In the genomic region with DNA sequence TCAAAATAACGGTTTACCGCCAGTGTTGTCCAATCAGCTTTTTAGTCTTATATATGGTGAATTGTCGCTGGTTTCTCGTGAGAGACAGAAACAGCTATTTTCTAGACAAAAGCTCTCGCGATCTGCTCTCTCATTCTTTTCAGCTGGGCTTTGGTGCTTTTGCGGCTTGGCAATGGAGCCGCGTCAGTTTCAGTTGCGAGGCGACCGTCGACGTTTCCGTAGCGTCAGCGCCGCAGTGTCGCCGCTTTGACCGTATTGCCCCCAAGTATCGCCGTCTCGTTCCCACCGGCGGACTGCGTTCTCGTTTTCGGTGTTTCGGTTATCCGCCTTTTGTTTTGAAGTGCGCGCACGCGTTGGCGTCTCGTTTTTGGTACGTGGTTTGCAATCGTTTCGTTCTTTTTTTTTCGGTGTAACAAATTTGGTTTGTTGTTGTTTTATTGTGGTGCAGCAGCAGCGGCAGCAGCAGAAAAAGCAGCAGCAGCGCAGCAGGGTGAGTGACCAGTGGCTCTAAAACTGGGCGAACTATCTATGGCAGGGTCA, we compare ENCODE assay signal across 1 fruit fly cellular context.
TF ChIP-seq lines count a peak whose summit lies in the region.

No protein-coding gene starts in this region.

TF ChIP-seq in whole organism, embryonic, 481 proteins besides CTCF, POLR2A, EP300 and RAD21 (continued from another document and continues in another):
- TF ChIP-seq Deaf1 (tag; optimal IDR thresholded peaks at IDR 0.05; lab: Kevin White, UChicago) (peak; percentile 54), CG5180 (GFP tag; optimal IDR thresholded peaks at IDR 0.05; lab: Kevin White, UChicago) (no peak), CG2202 (tag; optimal IDR thresholded peaks at IDR 0.05; lab: Kevin White, UChicago) (no peak), sd (tag; optimal IDR thresholded peaks at IDR 0.05; lab: Kevin White, UChicago) (peak; percentile 42), Adf1 (GFP tag; IDR thresholded peaks at IDR 0.05; lab: Robert Waterston, UW) (peak; percentile 88), Rfx (GFP tag; IDR thresholded peaks at IDR 0.05; lab: Robert Waterston, UW) (peak; percentile 46), CG1529 (GFP tag; optimal IDR thresholded peaks at IDR 0.05; lab: Kevin White, UChicago) (no peak), CG9437 (GFP tag; optimal IDR thresholded peaks at IDR 0.05; lab: Kevin White, UChicago) (no peak), grn (GFP tag; optimal IDR thresholded peaks at IDR 0.05; lab: Kevin White, UChicago) (no peak), CG1603 (tag; optimal IDR thresholded peaks at IDR 0.05; lab: Kevin White, UChicago) (no peak), CG12155 (GFP tag; optimal IDR thresholded peaks at IDR 0.05; lab: Kevin White, UChicago) (no peak), Drgx (GFP tag; IDR thresholded peaks at IDR 0.05; lab: Robert Waterston, UW) (peak; percentile 27; the same call in 1 of the 2 replicates), CG2199 (GFP tag; IDR thresholded peaks at IDR 0.05; lab: Robert Waterston, UW) (0 out of 3 replicates have a peak, but pooled peaks have one; percentile 53), CG8290 (GFP tag; optimal IDR thresholded peaks at IDR 0.05; lab: Kevin White, UChicago) (no peak), CG8290 (tag; optimal IDR thresholded peaks at IDR 0.05; lab: Kevin White, UChicago) (peak in 1 of 2 experiments; percentile 44), CG5953 (GFP tag; IDR thresholded peaks at IDR 0.05; lab: Robert Waterston, UW) (peak; percentile 57; the same call in 1 of the 2 replicates), zen2 (GFP tag; IDR thresholded peaks at IDR 0.05; lab: Robert Waterston, UW; ENCODE audit: partially characterized antibody) (peak; percentile 28; the same call in 1 of the 3 replicates), peb (GFP tag; IDR thresholded peaks at IDR 0.05; lab: Robert Waterston, UW) (no peak), CG6791 (GFP tag; IDR thresholded peaks at IDR 0.05; lab: Robert Waterston, UW; ENCODE audit: partially characterized antibody) (peak; percentile 41; the same call in 1 of the 3 replicates), CG4617 (GFP tag; optimal IDR thresholded peaks at IDR 0.05; lab: Kevin White, UChicago; ENCODE audit: borderline replicate concordance) (no peak), CG8089 (GFP tag; optimal IDR thresholded peaks at IDR 0.05; lab: Kevin White, UChicago) (no peak), CG12769 (tag; optimal IDR thresholded peaks at IDR 0.05; lab: Kevin White, UChicago) (peak; percentile 6), E2f2 (GFP tag; IDR thresholded peaks at IDR 0.05; lab: Robert Waterston, UW) (0 out of 2 replicates have a peak, but pooled peaks have one; percentile 9), CG6813 (GFP tag; optimal IDR thresholded peaks at IDR 0.05; lab: Kevin White, UChicago) (no peak), Eip74EF (GFP tag; optimal IDR thresholded peaks at IDR 0.05; lab: Kevin White, UChicago) (peak in 1 of 2 experiments; percentile 29), CG15073 (GFP tag; optimal IDR thresholded peaks at IDR 0.05; lab: Kevin White, UChicago) (no peak), CG15514 (GFP tag; optimal IDR thresholded peaks at IDR 0.05; lab: Kevin White, UChicago) (peak; percentile 52), Elba2 (GFP tag; optimal IDR thresholded peaks at IDR 0.05; lab: Kevin White, UChicago) (no peak), ato (GFP tag; IDR thresholded peaks at IDR 0.05; lab: Robert Waterston, UW; ENCODE audit: partially characterized antibody) (no peak), CG4730 (GFP tag; IDR thresholded peaks at IDR 0.05; lab: Robert Waterston, UW) (no peak), gsb-n (tag; optimal IDR thresholded peaks at IDR 0.05; lab: Kevin White, UChicago) (no peak), CG12659 (GFP tag; optimal IDR thresholded peaks at IDR 0.05; lab: Kevin White, UChicago) (peak; percentile 7), Side (GFP tag; optimal IDR thresholded peaks at IDR 0.05; lab: Kevin White, UChicago) (no peak), CG8944 (GFP tag; optimal IDR thresholded peaks at IDR 0.05; lab: Kevin White, UChicago) (peak; percentile 4), CG14441 (GFP tag; IDR thresholded peaks at IDR 0.05; lab: Robert Waterston, UW) (peak; percentile 45), ems (GFP tag; optimal IDR thresholded peaks at IDR 0.05; lab: Kevin White, UChicago) (no peak), Trl (optimal IDR thresholded peaks at IDR 0.05; lab: Kevin White, UChicago) (peak; percentile 28 to 58), Trl (GFP tag; optimal IDR thresholded peaks at IDR 0.05; lab: Kevin White, UChicago) (no peak), tx (GFP tag; optimal IDR thresholded peaks at IDR 0.05; lab: Kevin White, UChicago) (no peak), CG6175 (GFP tag; IDR thresholded peaks at IDR 0.05; lab: Robert Waterston, UW) (peak; percentile 85; the same call in 2 of the 3 replicates), CG1832 (GFP tag; optimal IDR thresholded peaks at IDR 0.05; lab: Kevin White, UChicago) (peak; percentile 70), nerfin-1 (tag; optimal IDR thresholded peaks at IDR 0.05; lab: Kevin White, UChicago) (no peak), cad (GFP tag; optimal IDR thresholded peaks at IDR 0.05; lab: Kevin White, UChicago) (peak; percentile 62), Sry-δ (GFP tag; optimal IDR thresholded peaks at IDR 0.05; lab: Kevin White, UChicago) (no peak), CG7987 (GFP tag; optimal IDR thresholded peaks at IDR 0.05; lab: Kevin White, UChicago) (peak; percentile 34), Dref (GFP tag; IDR thresholded peaks at IDR 0.05; lab: Robert Waterston, UW) (no peak), cg (GFP tag; optimal IDR thresholded peaks at IDR 0.05; lab: Kevin White, UChicago) (no peak), psq (GFP tag; optimal IDR thresholded peaks at IDR 0.05; lab: Kevin White, UChicago) (no peak), CG17359 (tag; optimal IDR thresholded peaks at IDR 0.05; lab: Kevin White, UChicago) (no peak), z (GFP tag; IDR thresholded peaks at IDR 0.05; lab: Robert Waterston, UW) (no peak), chinmo (GFP tag; IDR thresholded peaks at IDR 0.05; lab: Robert Waterston, UW; ENCODE audit: partially characterized antibody) (peak; percentile 97), CG32772 (GFP tag; IDR thresholded peaks at IDR 0.05; lab: Robert Waterston, UW) (0 out of 2 replicates have a peak, but pooled peaks have one; percentile 29), stwl (tag; optimal IDR thresholded peaks at IDR 0.05; lab: Kevin White, UChicago) (no peak), ftz-f1 (GFP tag; optimal IDR thresholded peaks at IDR 0.05; lab: Kevin White, UChicago) (peak; percentile 63), CG18262 (tag; optimal IDR thresholded peaks at IDR 0.05; lab: Kevin White, UChicago) (no peak), croc (GFP tag; conservative IDR thresholded peaks at IDR 0.05; lab: Robert Waterston, UW) (no peak), CG30403 (GFP tag; optimal IDR thresholded peaks at IDR 0.05; lab: Kevin White, UChicago) (no peak), cas (GFP tag; IDR thresholded peaks at IDR 0.05; lab: Robert Waterston, UW) (0 out of 2 replicates have a peak, but pooled peaks have one; percentile 30), sens (GFP tag; lab: Kevin White, UChicago) (peak; percentile 71), NFAT (GFP tag; IDR thresholded peaks at IDR 0.05; lab: Robert Waterston, UW) (peak; percentile 33; the same call in 1 of the 2 replicates), HmgD (GFP tag; optimal IDR thresholded peaks at IDR 0.05; lab: Kevin White, UChicago) (peak; percentile 4), Atf-2 (GFP tag; optimal IDR thresholded peaks at IDR 0.05; lab: Kevin White, UChicago) (no peak), CG32532 (GFP tag; IDR thresholded peaks at IDR 0.05; lab: Robert Waterston, UW) (0 out of 2 replicates have a peak, but pooled peaks have one; percentile 30), wdn (GFP tag; IDR thresholded peaks at IDR 0.05; lab: Robert Waterston, UW) (peak; percentile 20; the same call in 1 of the 2 replicates), CG6689 (GFP tag; IDR thresholded peaks at IDR 0.05; lab: Robert Waterston, UW) (no peak), CG8478 (optimal IDR thresholded peaks at IDR 0.05; lab: Kevin White, UChicago) (no peak), CG6272 (GFP tag; IDR thresholded peaks at IDR 0.05; lab: Robert Waterston, UW) (0 out of 2 replicates have a peak, but pooled peaks have one; percentile 6), knrl (GFP tag; IDR thresholded peaks at IDR 0.05; lab: Robert Waterston, UW; ENCODE audit: partially characterized antibody) (peak; percentile 34; the same call in 1 of the 3 replicates), CG4360 (GFP tag; IDR thresholded peaks at IDR 0.05; lab: Robert Waterston, UW) (peak; percentile 67), Poxn (GFP tag; IDR thresholded peaks at IDR 0.05; lab: Robert Waterston, UW) (no peak), CG14860 (GFP tag; IDR thresholded peaks at IDR 0.05; lab: Robert Waterston, UW; ENCODE audit: partially characterized antibody) (no peak), CG6854 (GFP tag; optimal IDR thresholded peaks at IDR 0.05; lab: Kevin White, UChicago) (peak; percentile 13), CG13424 (tag; optimal IDR thresholded peaks at IDR 0.05; lab: Kevin White, UChicago) (no peak), emc (GFP tag; optimal IDR thresholded peaks at IDR 0.05; lab: Kevin White, UChicago) (no peak), zf30C (GFP tag; optimal IDR thresholded peaks at IDR 0.05; lab: Kevin White, UChicago) (peak; percentile 62), odd (GFP tag; optimal IDR thresholded peaks at IDR 0.05; lab: Kevin White, UChicago) (no peak), so (GFP tag; IDR thresholded peaks at IDR 0.05; lab: Robert Waterston, UW) (0 out of 3 replicates have a peak, but pooled peaks have one; percentile 31), gfzf (GFP tag; optimal IDR thresholded peaks at IDR 0.05; lab: Kevin White, UChicago) (no peak), CG4424 (GFP tag; optimal IDR thresholded peaks at IDR 0.05; lab: Kevin White, UChicago) (no peak), Ssrp (tag; optimal IDR thresholded peaks at IDR 0.05; lab: Kevin White, UChicago) (no peak), ssp (GFP tag; IDR thresholded peaks at IDR 0.05; lab: Robert Waterston, UW) (no peak), Aef1 (GFP tag; IDR thresholded peaks at IDR 0.05; lab: Robert Waterston, UW) (peak; percentile 43; the same call in 2 of the 3 replicates), bsh (GFP tag; optimal IDR thresholded peaks at IDR 0.05; lab: Kevin White, UChicago) (no peak), repo (GFP tag; optimal IDR thresholded peaks at IDR 0.05; lab: Kevin White, UChicago) (no peak), kah (GFP tag; optimal IDR thresholded peaks at IDR 0.05; lab: Kevin White, UChicago) (no peak), Neu2 (GFP tag; optimal IDR thresholded peaks at IDR 0.05; lab: Kevin White, UChicago; ENCODE audit: borderline replicate concordance) (no peak), CG16813 (GFP tag; IDR thresholded peaks at IDR 0.05; lab: Robert Waterston, UW; ENCODE audit: partially characterized antibody) (no peak), Myb (GFP tag; optimal IDR thresholded peaks at IDR 0.05; lab: Kevin White, UChicago) (peak; percentile 41), NfI (GFP tag; optimal IDR thresholded peaks at IDR 0.05; lab: Kevin White, UChicago) (no peak), Med (GFP tag; lab: Kevin White, UChicago) (peak; percentile 87), Hr39 (optimal IDR thresholded peaks at IDR 0.05; lab: Kevin White, UChicago) (no peak), ara (GFP tag; IDR thresholded peaks at IDR 0.05; lab: Robert Waterston, UW) (no peak), Nf-YC (tag; optimal IDR thresholded peaks at IDR 0.05; lab: Kevin White, UChicago) (peak; percentile 2), dysf (GFP tag; IDR thresholded peaks at IDR 0.05; lab: Robert Waterston, UW) (no peak), CG14014 (GFP tag; IDR thresholded peaks at IDR 0.05; lab: Robert Waterston, UW) (0 out of 2 replicates have a peak, but pooled peaks have one; percentile 28), Kr (GFP tag; optimal IDR thresholded peaks at IDR 0.05; lab: Kevin White, UChicago) (no peak), mirr (GFP tag; optimal IDR thresholded peaks at IDR 0.05; lab: Kevin White, UChicago) (peak; percentile 5), fd64A (GFP tag; optimal IDR thresholded peaks at IDR 0.05; lab: Kevin White, UChicago) (no peak), gro (GFP tag; optimal IDR thresholded peaks at IDR 0.05; lab: Kevin White, UChicago) (peak; percentile 30), CG13624 (GFP tag; optimal IDR thresholded peaks at IDR 0.05; lab: Kevin White, UChicago) (peak; percentile 51), eyg (GFP tag; optimal IDR thresholded peaks at IDR 0.05; lab: Kevin White, UChicago) (peak; percentile 8), CG34376 (GFP tag; optimal IDR thresholded peaks at IDR 0.05; lab: Kevin White, UChicago) (peak; percentile 26), Opbp (GFP tag; IDR thresholded peaks at IDR 0.05; lab: Robert Waterston, UW; ENCODE audit: partially characterized antibody) (peak; percentile 44; the same call in 1 of the 3 replicates), esg (GFP tag; conservative IDR thresholded peaks at IDR 0.05; lab: Robert Waterston, UW) (no peak), lmd (GFP tag; IDR thresholded peaks at IDR 0.05; lab: Robert Waterston, UW) (0 out of 2 replicates have a peak, but pooled peaks have one; percentile 6), abd-A (tag; optimal IDR thresholded peaks at IDR 0.05; lab: Kevin White, UChicago) (peak; percentile 6), CG1233 (GFP tag; optimal IDR thresholded peaks at IDR 0.05; lab: Kevin White, UChicago) (no peak), CG33213 (GFP tag; optimal IDR thresholded peaks at IDR 0.05; lab: Kevin White, UChicago) (no peak), CG6654 (GFP tag; optimal IDR thresholded peaks at IDR 0.05; lab: Kevin White, UChicago) (peak; percentile 94), pnt (GFP tag; optimal IDR thresholded peaks at IDR 0.05; lab: Kevin White, UChicago) (no peak), CG3163 (GFP tag; optimal IDR thresholded peaks at IDR 0.05; lab: Kevin White, UChicago) (peak; percentile 90), Blimp-1 (GFP tag; optimal IDR thresholded peaks at IDR 0.05; lab: Kevin White, UChicago) (peak; percentile 3), lov (optimal IDR thresholded peaks at IDR 0.05; lab: Kevin White, UChicago) (no peak), lov (GFP tag; IDR thresholded peaks at IDR 0.05; lab: Robert Waterston, UW) (no peak), Sry-β (GFP tag; optimal IDR thresholded peaks at IDR 0.05; lab: Kevin White, UChicago) (peak; percentile 91), amos (GFP tag; IDR thresholded peaks at IDR 0.05; lab: Robert Waterston, UW; ENCODE audit: partially characterized antibody) (peak; percentile 39; the same call in 1 of the 2 replicates), nom (GFP tag; optimal IDR thresholded peaks at IDR 0.05; lab: Kevin White, UChicago) (peak; percentile 38), rib (GFP tag; IDR thresholded peaks at IDR 0.05; lab: Robert Waterston, UW) (peak; percentile 45; the same call in 1 of the 2 replicates), CG10321 (GFP tag; IDR thresholded peaks at IDR 0.05; lab: Robert Waterston, UW) (peak; percentile 68; the same call in 1 of the 2 replicates), vvl (GFP tag; IDR thresholded peaks at IDR 0.05; lab: Robert Waterston, UW) (peak; percentile 51; the same call in 1 of the 2 replicates), Spps (tag; optimal IDR thresholded peaks at IDR 0.05; lab: Kevin White, UChicago) (no peak)
